Worm (Caenorhabditis elegans) whole organism, L4 larva: ENCODE measurements around the gene B0034.2.

Experiments
- T20F7.1 ChIP-seq: fragments of 200-800 bp; sonication (Bioruptor generic); optimal IDR thresholded peaks from 2 replicates; lab custom pipeline; 2018; ENCODE audit warnings: mild to moderate bottlenecking, missing genetic modification characterization, missing compliant biosample characterization
- Y5F2A.4 ChIP-seq: fragments of 200-800 bp; sonication (Bioruptor generic); optimal IDR thresholded peaks from 2 replicates; lab custom pipeline; 2018; ENCODE audit warnings: mild to moderate bottlenecking, missing genetic modification characterization, missing compliant biosample characterization
- Y75B8A.6 ChIP-seq: fragments of 200-800 bp; sonication (Bioruptor generic); IDR thresholded peaks from 2 replicates; pipeline ENCODE4 v1.3.6; 2022; ENCODE audit warnings: missing genetic modification reagents, missing genetic modification characterization, missing compliant biosample characterization
- aha-1 ChIP-seq: fragments of 150-350 bp; peaks from one replicate; lab custom pipeline; 2014; ENCODE audit warnings: missing biosample characterization, missing genetic modification characterization
- aly-2 ChIP-seq: sonication (generic microtip); optimal IDR thresholded peaks from 2 replicates; lab custom pipeline; 2018; ENCODE audit warnings: missing biosample characterization, missing genetic modification characterization
- attf-4 ChIP-seq: sonication (generic microtip); optimal IDR thresholded peaks from 3 replicates; lab custom pipeline; 2017; ENCODE audit warnings: missing biosample characterization, missing genetic modification characterization
- ceh-20 ChIP-seq: fragments of 200-800 bp; sonication (Bioruptor generic); IDR thresholded peaks from 2 replicates; pipeline ENCODE4 v1.3.6; 2022; ENCODE audit warnings: missing genetic modification reagents, missing genetic modification characterization, missing compliant biosample characterization
- ceh-62 ChIP-seq: sonication (generic microtip); optimal IDR thresholded peaks from 2 replicates; lab custom pipeline; 2017; ENCODE audit warnings: missing biosample characterization, missing genetic modification characterization
- ces-1 ChIP-seq: fragments of 150-350 bp; sonication (generic microtip); optimal IDR thresholded peaks from 4 replicates; lab custom pipeline; 2014; ENCODE audit warnings: missing biosample characterization, missing genetic modification reagents, missing genetic modification characterization
- daf-16 ChIP-seq, 3 experiments: sonication (generic microtip); optimal IDR thresholded peaks; 2 replicates each; lab custom pipeline; 2016 to 2017; ENCODE audit warnings: missing genetic modification characterization in 3 of 3, missing genetic modification reagents in 3 of 3, mild to moderate bottlenecking in 2 of 3, missing compliant biosample characterization in 2 of 3, missing biosample characterization in 1 of 3, moderate library complexity in 1 of 3
- dmd-6 ChIP-seq: fragments of 200-800 bp; sonication (Bioruptor generic); IDR thresholded peaks from 2 replicates; pipeline ENCODE4 v1.3.6; 2022; ENCODE audit warnings: missing genetic modification reagents, missing genetic modification characterization, missing compliant biosample characterization
- dve-1 ChIP-seq: sonication (generic microtip); optimal IDR thresholded peaks from 2 replicates; lab custom pipeline; 2017; ENCODE audit warnings: antibody characterized with exemption, mild to moderate bottlenecking, missing genetic modification characterization, missing compliant biosample characterization; ENCODE audit not compliant: insufficient read depth
- hif-1 ChIP-seq, 2 experiments: sonication (generic microtip); optimal IDR thresholded peaks; 2 replicates each; lab custom pipeline; 2016 to 2017; ENCODE audit warnings: missing compliant biosample characterization in 2 of 2, missing genetic modification characterization in 2 of 2, missing genetic modification reagents in 2 of 2, missing genotype in 2 of 2, mild to moderate bottlenecking in 1 of 2
- hlh-11 ChIP-seq: fragments of 200-800 bp; sonication (Bioruptor generic); optimal IDR thresholded peaks from 2 replicates; lab custom pipeline; 2018; ENCODE audit warnings: mild to moderate bottlenecking, missing genetic modification characterization, missing compliant biosample characterization
- hlh-30 ChIP-seq: sonication (generic microtip); optimal IDR thresholded peaks from 2 replicates; lab custom pipeline; 2017; ENCODE audit warnings: antibody characterized with exemption, mild to moderate bottlenecking, missing genetic modification characterization, missing compliant biosample characterization; ENCODE audit not compliant: insufficient read depth
- lin-1 ChIP-seq: fragments of 200-800 bp; sonication (Bioruptor generic); IDR thresholded peaks from 2 replicates; pipeline ENCODE4 v1.3.6; 2022; ENCODE audit warnings: missing genetic modification reagents, missing genetic modification characterization, missing compliant biosample characterization
- lin-13 ChIP-seq: fragments of 150-350 bp; optimal IDR thresholded peaks from 2 replicates; lab custom pipeline; 2014; ENCODE audit warnings: missing biosample characterization, missing genetic modification reagents, missing genetic modification characterization
- lin-15B ChIP-seq: fragments of 150-350 bp; sonication (generic microtip); optimal IDR thresholded peaks from 3 replicates; lab custom pipeline; 2014; ENCODE audit warnings: missing biosample characterization, missing genetic modification characterization
- lin-29 ChIP-seq: fragments of 200-800 bp; sonication (Bioruptor generic); IDR thresholded peaks from 2 replicates; pipeline ENCODE4 v1.3.6; 2022; ENCODE audit warnings: missing genetic modification reagents, missing genetic modification characterization, missing compliant biosample characterization
- lin-38 ChIP-seq: fragments of 200-800 bp; sonication (Bioruptor generic); IDR thresholded peaks from 2 replicates; pipeline ENCODE4 v1.3.6; 2022; ENCODE audit warnings: missing genetic modification reagents, missing genetic modification characterization, missing compliant biosample characterization
- lsy-2 ChIP-seq, 2 experiments: fragments of 150-350 bp in 1 of 2; sonication (generic microtip) in 1 of 2; optimal IDR thresholded peaks; 2 replicates each; lab custom pipeline; 2014 to 2017; ENCODE audit warnings: missing biosample characterization in 2 of 2, missing genetic modification characterization in 2 of 2
- mdl-1 ChIP-seq, 2 experiments: fragments of 150-350 bp in 1 of 2; sonication (generic microtip) in 1 of 2; optimal IDR thresholded peaks; 2 replicates each; lab custom pipeline; 2014 to 2017; ENCODE audit warnings: missing biosample characterization in 2 of 2, missing genetic modification characterization in 2 of 2
- mdt-29 ChIP-seq: fragments of 200-800 bp; sonication (Bioruptor generic); IDR thresholded peaks from 2 replicates; pipeline ENCODE4 v1.3.6; 2022; ENCODE audit warnings: missing genetic modification reagents, missing genetic modification characterization, missing compliant biosample characterization
- mep-1 ChIP-seq: fragments of 150-350 bp; sonication (generic microtip); optimal IDR thresholded peaks from 3 replicates; lab custom pipeline; 2014; ENCODE audit warnings: missing biosample characterization, missing genetic modification characterization
- mes-2 ChIP-seq: sonication (generic microtip); optimal IDR thresholded peaks from 2 replicates; lab custom pipeline; 2016; ENCODE audit warnings: missing genotype, mild to moderate bottlenecking, missing genetic modification characterization, missing compliant biosample characterization; ENCODE audit not compliant: poor library complexity, severe bottlenecking
- mxl-3 ChIP-seq: fragments of 200-800 bp; sonication (Bioruptor generic); optimal IDR thresholded peaks from 2 replicates; lab custom pipeline; 2018; ENCODE audit warnings: mild to moderate bottlenecking, missing genetic modification characterization, missing compliant biosample characterization
- nhr-102 ChIP-seq: sonication (generic microtip); optimal IDR thresholded peaks from 2 replicates; lab custom pipeline; 2016; ENCODE audit warnings: mild to moderate bottlenecking, missing genetic modification characterization, moderate library complexity, missing compliant biosample characterization
- nhr-11 ChIP-seq: fragments of 150-350 bp; optimal IDR thresholded peaks from 2 replicates; lab custom pipeline; 2014; ENCODE audit warnings: missing biosample characterization, missing genetic modification characterization
- nhr-25 ChIP-seq: sonication (generic microtip); optimal IDR thresholded peaks from 2 replicates; lab custom pipeline; 2017; ENCODE audit warnings: missing genetic modification characterization, mild to moderate bottlenecking, missing compliant biosample characterization, antibody characterized with exemption, moderate library complexity, borderline replicate concordance; ENCODE audit not compliant: insufficient read depth
- nhr-28 ChIP-seq: fragments of 150-350 bp; optimal IDR thresholded peaks from 2 replicates; lab custom pipeline; 2014; ENCODE audit warnings: missing biosample characterization, missing genetic modification characterization
- nhr-41 ChIP-seq: fragments of 200-800 bp; sonication (Bioruptor generic); IDR thresholded peaks from 2 replicates; pipeline ENCODE4 v1.3.6; 2022; ENCODE audit warnings: missing genetic modification reagents, missing genetic modification characterization, missing compliant biosample characterization
- nhr-48 ChIP-seq: sonication (generic microtip); optimal IDR thresholded peaks from 2 replicates; lab custom pipeline; 2016; ENCODE audit warnings: mild to moderate bottlenecking, missing genetic modification characterization, missing compliant biosample characterization
- nhr-6 ChIP-seq: fragments of 150-350 bp; optimal IDR thresholded peaks from 2 replicates; lab custom pipeline; 2014; ENCODE audit warnings: missing biosample characterization, missing genetic modification characterization
- nhr-76 ChIP-seq: fragments of 150-350 bp; optimal IDR thresholded peaks from 2 replicates; lab custom pipeline; 2014; ENCODE audit warnings: missing biosample characterization, missing genetic modification characterization
- nhr-77 ChIP-seq: fragments of 150-350 bp; optimal IDR thresholded peaks from 2 replicates; lab custom pipeline; 2014; ENCODE audit warnings: missing biosample characterization, missing genetic modification characterization
- pha-4 ChIP-seq, 2 experiments: fragments of 150-350 bp in 1 of 2; fragments of 200-800 bp in 1 of 2; sonication (Bioruptor generic) in 1 of 2; IDR thresholded peaks in 1 of 2; optimal IDR thresholded peaks in 1 of 2; 2 replicates each; pipeline versions ENCODE4 v1.3.6 to Lab custom; 2014 to 2022; ENCODE audit warnings: missing genetic modification characterization in 2 of 2, missing genetic modification reagents in 2 of 2, missing biosample characterization in 1 of 2, missing compliant biosample characterization in 1 of 2
- pqm-1 ChIP-seq: sonication (generic microtip); optimal IDR thresholded peaks from 2 replicates; lab custom pipeline; 2017; ENCODE audit warnings: missing biosample characterization, missing genetic modification characterization
- rbr-2 ChIP-seq: sonication (generic microtip); optimal IDR thresholded peaks from 2 replicates; lab custom pipeline; 2016; ENCODE audit warnings: missing genotype, missing genetic modification characterization, missing compliant biosample characterization
- tra-1 ChIP-seq: fragments of 200-800 bp; sonication (Bioruptor generic); IDR thresholded peaks from 2 replicates; pipeline ENCODE4 v1.3.6; 2022; ENCODE audit warnings: missing genetic modification reagents, missing genetic modification characterization, missing compliant biosample characterization
- unc-62 ChIP-seq, 3 experiments: fragments of 150-350 bp in 1 of 3; sonication (generic microtip); optimal IDR thresholded peaks in 2 of 3; peaks in 1 of 3; 1 replicate in 1 of 3; 2 replicates in 2 of 3; lab custom pipeline; 2014 to 2017; ENCODE audit warnings: missing biosample characterization in 3 of 3, missing genetic modification characterization in 3 of 3, missing genetic modification reagents in 3 of 3, missing genotype in 1 of 3
- zag-1 ChIP-seq: fragments of 150-350 bp; optimal IDR thresholded peaks from 2 replicates; lab custom pipeline; 2014; ENCODE audit warnings: missing biosample characterization, missing genetic modification characterization

The B0034.2 gene

DNA sequence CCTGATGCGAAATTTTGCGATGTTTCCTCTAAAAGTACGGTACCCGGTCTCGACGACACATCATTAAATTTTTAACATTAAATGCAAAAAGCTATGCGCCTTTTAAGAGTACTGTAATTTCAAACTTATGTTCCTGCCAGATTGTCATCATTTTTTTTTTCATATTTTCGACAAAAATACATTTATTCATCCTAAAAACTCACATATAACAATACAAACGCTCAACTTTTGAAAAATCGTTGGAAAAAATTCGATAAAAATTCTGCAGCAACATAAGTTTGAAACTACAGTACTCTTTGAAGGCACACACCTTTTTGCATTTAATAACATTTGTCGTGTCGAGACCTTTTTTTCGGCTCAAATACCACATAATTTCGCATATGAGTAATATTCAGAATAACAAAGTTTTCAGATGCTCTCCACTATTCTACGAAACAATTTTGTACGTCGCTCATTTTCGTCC lies 27.1 kb downstream of the B0034.2 start, which contains the start of gene frh-1:
Gene frh-1 (plus strand): TSS at position 413 of the 463 bp plus-strand sequence.
- TF ChIP-seq ceh-62 (tag; lab: Kevin White, UChicago) (no peak), lin-38 (GFP tag; lab: Robert Waterston, UW) (peak; percentile 35), aha-1 (tag; lab: Kevin White, UChicago) (peak; percentile 72), pha-4 (GFP tag; IDR thresholded peaks at IDR 0.05; lab: Robert Waterston, UW) (0 out of 2 replicates have a peak, but pooled peaks have one; percentile 38), pha-4 (tag; optimal IDR thresholded peaks at IDR 0.05; lab: Kevin White, UChicago) (no peak), nhr-11 (tag; lab: Kevin White, UChicago) (no peak), nhr-25 (tag; lab: Kevin White, UChicago) (no peak)

DNA sequence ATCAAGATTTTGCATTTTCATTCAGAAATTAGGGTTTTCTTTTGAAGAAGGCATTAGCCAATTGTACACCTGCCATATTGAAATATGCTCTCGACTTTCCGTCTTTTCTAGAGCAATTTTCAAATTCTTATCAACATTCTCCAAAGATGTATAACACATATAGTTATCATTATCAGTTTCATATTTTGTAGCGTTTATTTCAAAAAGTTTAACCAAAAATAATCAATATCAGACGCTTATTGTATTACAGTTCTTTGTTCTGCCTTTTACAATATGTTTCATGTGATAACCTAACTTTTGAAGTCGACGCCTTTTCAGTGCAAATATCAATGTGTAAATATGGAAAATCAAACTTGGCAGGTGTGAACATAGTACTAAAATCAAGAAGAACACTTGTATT lies 30.3 kb downstream of the B0034.2 start:
- TF ChIP-seq hlh-11 (tag; lab: Kevin White, UChicago) (peak; percentile 41), nhr-77 (peak; percentile 43), mep-1 (tag; lab: Kevin White, UChicago) (peak; percentile 36), hlh-30 (no peak), aly-2 (tag; lab: Kevin White, UChicago) (no peak), daf-16 (GFP tag; optimal IDR thresholded peaks at IDR 0.05; lab: Kevin White, UChicago) (no peak), daf-16 (tag; optimal IDR thresholded peaks at IDR 0.05; lab: Kevin White, UChicago) (peak; percentile 34), rbr-2 (tag; lab: Kevin White, UChicago) (no peak), Y5F2A.4 (no peak), dve-1 (tag; lab: Kevin White, UChicago) (peak; percentile 58), nhr-28 (peak; percentile 83), T20F7.1 (GFP tag; lab: Kevin White, UChicago) (peak; percentile 11), pqm-1 (tag; lab: Kevin White, UChicago) (peak; percentile 11)

DNA sequence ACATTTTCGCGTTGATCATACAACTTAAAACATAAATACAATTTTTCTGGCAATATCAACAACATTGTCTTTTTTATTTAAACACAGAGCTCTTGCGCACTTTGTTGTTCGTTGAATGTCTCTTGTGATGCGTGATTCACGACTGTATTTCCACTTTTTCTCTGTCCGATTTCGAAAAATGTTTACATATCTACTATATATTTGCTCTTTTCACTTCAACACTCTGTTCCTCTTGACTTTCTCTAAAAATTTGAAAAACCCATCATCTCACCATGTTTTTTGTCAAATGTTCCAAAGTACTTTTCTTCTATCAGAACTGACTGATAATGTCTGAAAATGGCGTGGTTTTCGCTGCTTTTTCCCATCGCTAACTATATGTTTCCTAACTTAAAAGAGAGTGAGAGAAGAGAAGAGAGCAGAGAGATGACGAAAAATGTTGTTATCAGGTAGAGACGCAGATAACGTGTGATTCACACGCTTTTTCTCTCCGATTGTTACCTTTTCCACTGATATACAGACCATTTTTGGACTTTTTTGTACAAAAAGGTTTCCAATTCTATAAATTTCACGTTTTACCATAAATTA lies 32.1 kb downstream of the B0034.2 start:
- no peak for TF ChIP-seq nhr-41
- peak; percentile 93 for TF ChIP-seq nhr-28
- TF ChIP-seq lin-15B (tag; lab: Kevin White, UChicago): no peak
- peak; percentile 18 for TF ChIP-seq hlh-30
- TF ChIP-seq aha-1 (tag; lab: Kevin White, UChicago): peak; percentile 83
- TF ChIP-seq nhr-11 (tag; lab: Kevin White, UChicago): no peak
- peak in 1 of 2 experiments; percentile 6 for TF ChIP-seq hif-1 (tag; optimal IDR thresholded peaks at IDR 0.05; lab: Kevin White, UChicago)
- TF ChIP-seq ces-1 (GFP tag; lab: Kevin White, UChicago): no peak
- TF ChIP-seq daf-16 (GFP tag; optimal IDR thresholded peaks at IDR 0.05; lab: Kevin White, UChicago): peak in 1 of 2 experiments; percentile 16
- peak; percentile 92 for TF ChIP-seq daf-16 (tag; optimal IDR thresholded peaks at IDR 0.05; lab: Kevin White, UChicago)
- no peak for TF ChIP-seq Y75B8A.6 (GFP tag; lab: Robert Waterston, UW)
- peak; percentile 89 for TF ChIP-seq pqm-1 (tag; lab: Kevin White, UChicago)
- TF ChIP-seq T20F7.1 (GFP tag; lab: Kevin White, UChicago): peak; percentile 56
- TF ChIP-seq nhr-48 (tag; lab: Kevin White, UChicago): peak; percentile 36
- peak; percentile 64 for TF ChIP-seq mxl-3 (GFP tag; lab: Kevin White, UChicago)
- peak in 1 of 2 experiments; percentile 46 for TF ChIP-seq mdl-1 (tag; optimal IDR thresholded peaks at IDR 0.05; lab: Kevin White, UChicago)
- TF ChIP-seq lin-29 (GFP tag; lab: Robert Waterston, UW): no peak
- no peak for TF ChIP-seq ceh-20 (GFP tag; lab: Robert Waterston, UW)
- TF ChIP-seq nhr-102 (tag; lab: Kevin White, UChicago): no peak
- TF ChIP-seq unc-62 (GFP tag; optimal IDR thresholded peaks at IDR 0.05 in 1 of 2; lab: Kevin White, UChicago): peak in 1 of 2 experiments; percentile 86
- no peak for TF ChIP-seq unc-62 (tag; optimal IDR thresholded peaks at IDR 0.05; lab: Kevin White, UChicago)
- TF ChIP-seq dmd-6 (GFP tag; lab: Robert Waterston, UW): peak; percentile 90
- TF ChIP-seq zag-1 (tag; lab: Kevin White, UChicago): no peak
- 0 out of 2 replicates have a peak, but pooled peaks have one; percentile 55 for TF ChIP-seq tra-1 (GFP tag; lab: Robert Waterston, UW)
- TF ChIP-seq lsy-2 (tag; optimal IDR thresholded peaks at IDR 0.05; lab: Kevin White, UChicago): peak in 1 of 2 experiments; percentile 45
- TF ChIP-seq nhr-77: peak; percentile 78
- peak; percentile 29 for TF ChIP-seq mes-2 (tag; lab: Kevin White, UChicago)
- peak; percentile 14 for TF ChIP-seq lin-13
- peak; percentile 85 for TF ChIP-seq hlh-11 (tag; lab: Kevin White, UChicago)
- TF ChIP-seq nhr-76 (tag; lab: Kevin White, UChicago): no peak
- peak; percentile 88 for TF ChIP-seq dve-1 (tag; lab: Kevin White, UChicago)
- TF ChIP-seq mdt-29 (GFP tag; lab: Robert Waterston, UW): no peak
- TF ChIP-seq lin-1 (GFP tag; lab: Robert Waterston, UW): peak; percentile 34; the same call in 1 of the 2 replicates
- no peak for TF ChIP-seq attf-4 (tag; lab: Kevin White, UChicago)
- TF ChIP-seq nhr-6: peak; percentile 47
